Worm (Caenorhabditis elegans) whole organism, L3 larva: ENCODE results near the gene F38B6.7.

ENCODE experiments used
- ama-1 ChIP-seq: fragments of 150-350 bp; optimal IDR thresholded peaks from 2 replicates; lab custom pipeline; 2018
- ceh-82 ChIP-seq: fragments of 150-350 bp; optimal IDR thresholded peaks from 2 replicates; lab custom pipeline; 2014; ENCODE audit warnings: missing biosample characterization, missing genetic modification characterization
- egl-27 ChIP-seq: sonication (generic microtip); optimal IDR thresholded peaks from 4 replicates; lab custom pipeline; 2017; ENCODE audit warnings: missing biosample characterization, missing genetic modification reagents, missing genetic modification characterization
- fos-1 ChIP-seq: fragments of 150-350 bp; optimal IDR thresholded peaks from 2 replicates; lab custom pipeline; 2014; ENCODE audit warnings: missing biosample characterization, missing genetic modification characterization
- jun-1 ChIP-seq: fragments of 150-350 bp; optimal IDR thresholded peaks from 2 replicates; lab custom pipeline; 2014; ENCODE audit warnings: missing biosample characterization, missing genetic modification reagents, missing genetic modification characterization
- pqm-1 ChIP-seq: fragments of 150-350 bp; optimal IDR thresholded peaks from 2 replicates; lab custom pipeline; 2017; ENCODE audit warnings: missing biosample characterization, missing genetic modification characterization, inconsistent platforms
- skn-1 ChIP-seq: fragments of 150-350 bp; optimal IDR thresholded peaks from 2 replicates; lab custom pipeline; 2014; ENCODE audit warnings: missing biosample characterization, missing genetic modification characterization
- snpc-4 ChIP-seq: fragments of 150-350 bp; optimal IDR thresholded peaks from 2 replicates; lab custom pipeline; 2014; ENCODE audit warnings: missing biosample characterization, missing genetic modification characterization
- unc-62 ChIP-seq: fragments of 150-350 bp; sonication (generic microtip); optimal IDR thresholded peaks from 4 replicates; lab custom pipeline; 2014; ENCODE audit warnings: missing biosample characterization, missing genetic modification reagents, missing genetic modification characterization
- ztf-11 ChIP-seq: fragments of 150-350 bp; optimal IDR thresholded peaks from 2 replicates; lab custom pipeline; 2014; ENCODE audit warnings: missing biosample characterization, missing genetic modification characterization

DNA sequence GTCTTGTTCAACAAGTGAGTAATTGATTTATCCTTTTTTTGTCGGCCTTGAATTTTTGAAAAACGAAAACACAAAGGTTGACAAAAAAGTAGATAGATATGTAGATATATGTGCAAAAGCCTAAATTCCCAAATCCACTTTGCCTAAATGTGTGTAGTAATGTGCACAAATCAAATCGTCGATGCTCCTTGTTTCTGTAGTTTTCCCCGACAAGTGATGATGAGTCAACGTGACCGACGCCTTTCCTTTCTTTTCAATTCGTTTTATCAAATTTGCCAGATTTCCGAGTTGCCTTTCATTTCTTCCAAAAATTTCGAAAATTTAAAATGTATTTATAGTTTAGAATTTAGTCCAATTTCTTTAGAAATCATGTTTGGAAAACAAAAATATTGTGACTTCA is 7.0 kb upstream of the F38B6.7 start:
- TF ChIP-seq jun-1 (tag; lab: Kevin White, UChicago) (no peak), pqm-1 (tag; lab: Kevin White, UChicago) (no peak), ama-1 (lab: Kevin White, UChicago) (no peak), ztf-11 (tag; lab: Kevin White, UChicago) (no peak), egl-27 (tag; lab: Kevin White, UChicago) (no peak), unc-62 (GFP tag; lab: Kevin White, UChicago) (no peak), fos-1 (no peak), skn-1 (tag; lab: Kevin White, UChicago) (no peak), ceh-82 (tag; lab: Kevin White, UChicago) (no peak), snpc-4 (tag; lab: Kevin White, UChicago) (no peak)
